Fruit fly (Drosophila melanogaster) whole organism, embryonic: Measurements from ENCODE around the gene CG17738.

ENCODE experiments used
- Atf-2 ChIP-seq: fragments of 200-800 bp; sonication (Bioruptor generic); optimal IDR thresholded peaks from 2 replicates; lab custom pipeline; 2016; ENCODE audit warnings: missing biosample characterization, missing genetic modification characterization
- Atf6 ChIP-seq: fragments of 200-800 bp; sonication (Bioruptor generic); IDR thresholded peaks from 2 replicates; pipeline ENCODE4 v1.3.6; 2022; ENCODE audit warnings: missing biosample characterization, missing genetic modification characterization
- Bgb ChIP-seq: fragments of 200-800 bp; sonication (Bioruptor generic); IDR thresholded peaks from 2 replicates; pipeline ENCODE4 v1.3.6; 2022; ENCODE audit warnings: missing biosample characterization, missing genetic modification characterization; ENCODE audit not compliant: partially characterized antibody
- CG10209 ChIP-seq: fragments of 200-800 bp; sonication (Bioruptor generic); optimal IDR thresholded peaks from 3 replicates; lab custom pipeline; 2017; ENCODE audit warnings: missing biosample characterization, mild to moderate bottlenecking, missing genetic modification characterization, missing genetic modification reagents
- CG10959 ChIP-seq: fragments of 200-800 bp; sonication (Bioruptor generic); IDR thresholded peaks from 2 replicates; pipeline ENCODE4 v1.3.6; 2022; ENCODE audit warnings: missing biosample characterization, missing genetic modification characterization
- CG11504 ChIP-seq: fragments of 200-800 bp; sonication (Bioruptor generic); optimal IDR thresholded peaks from 3 replicates; lab custom pipeline; 2019; ENCODE audit warnings: missing biosample characterization, mild to moderate bottlenecking, missing genetic modification characterization, moderate library complexity
- CG12769 ChIP-seq: fragments of 200-800 bp; sonication (Bioruptor generic); optimal IDR thresholded peaks from 2 replicates; lab custom pipeline; 2019; ENCODE audit warnings: missing biosample characterization, mild to moderate bottlenecking, missing genetic modification characterization, moderate library complexity
- CG14667 ChIP-seq: fragments of 200-800 bp; sonication (Bioruptor generic); IDR thresholded peaks from 2 replicates; pipeline ENCODE4 v1.3.6; 2022; ENCODE audit warnings: missing biosample characterization, missing genetic modification characterization
- CG15269 ChIP-seq: fragments of 200-800 bp; sonication (Bioruptor generic); optimal IDR thresholded peaks from 2 replicates; lab custom pipeline; 2018; ENCODE audit warnings: missing biosample characterization, mild to moderate bottlenecking, missing genetic modification characterization, moderate library complexity
- CG15601 ChIP-seq: fragments of 200-800 bp; sonication (Bioruptor generic); optimal IDR thresholded peaks from 3 replicates; lab custom pipeline; 2019; ENCODE audit warnings: missing biosample characterization, mild to moderate bottlenecking, missing genetic modification characterization, moderate library complexity
- CG17186 ChIP-seq: fragments of 200-800 bp; sonication (Bioruptor generic); optimal IDR thresholded peaks from 3 replicates; lab custom pipeline; 2017; ENCODE audit warnings: missing biosample characterization, missing genetic modification reagents, missing genetic modification characterization
- CG17328 ChIP-seq: fragments of 200-800 bp; sonication (Bioruptor generic); IDR thresholded peaks from 2 replicates; pipeline ENCODE4 v1.3.6; 2022; ENCODE audit warnings: missing biosample characterization, missing genetic modification characterization
- CG17829 ChIP-seq: fragments of 200-800 bp; optimal IDR thresholded peaks from 2 replicates; lab custom pipeline; 2019; ENCODE audit warnings: missing biosample characterization, mild to moderate bottlenecking, missing genetic modification characterization, moderate library complexity
- CG32532 ChIP-seq: fragments of 200-800 bp; sonication (Bioruptor generic); IDR thresholded peaks from 2 replicates; pipeline ENCODE4 v1.3.6; 2022; ENCODE audit warnings: missing biosample characterization, missing genetic modification characterization
- CG32772 ChIP-seq: fragments of 200-800 bp; sonication (Bioruptor generic); IDR thresholded peaks from 2 replicates; pipeline ENCODE4 v1.3.6; 2022; ENCODE audit warnings: missing biosample characterization, missing genetic modification characterization
- CG3838 ChIP-seq: fragments of 200-800 bp; sonication (Bioruptor generic); optimal IDR thresholded peaks from 3 replicates; lab custom pipeline; 2016; ENCODE audit warnings: missing biosample characterization, missing genetic modification characterization
- CG4328 ChIP-seq: fragments of 200-800 bp; sonication (Bioruptor generic); optimal IDR thresholded peaks from 3 replicates; lab custom pipeline; 2017; ENCODE audit warnings: missing biosample characterization, missing genetic modification reagents, missing genetic modification characterization
- CG6272 ChIP-seq: fragments of 200-800 bp; sonication (Bioruptor generic); IDR thresholded peaks from 2 replicates; pipeline ENCODE4 v1.3.6; 2022; ENCODE audit warnings: missing biosample characterization, missing genetic modification characterization
- CG6654 ChIP-seq: fragments of 200-800 bp; sonication (Bioruptor generic); optimal IDR thresholded peaks from 2 replicates; lab custom pipeline; 2017; ENCODE audit warnings: missing biosample characterization, mild to moderate bottlenecking, missing genetic modification characterization
- CG9727 ChIP-seq: fragments of 200-800 bp; sonication (Bioruptor generic); optimal IDR thresholded peaks from 3 replicates; lab custom pipeline; 2017; ENCODE audit warnings: missing biosample characterization, mild to moderate bottlenecking, missing genetic modification characterization
- CHES-1-like ChIP-seq: fragments of 200-800 bp; sonication (Bioruptor generic); optimal IDR thresholded peaks from 2 replicates; lab custom pipeline; 2016; ENCODE audit warnings: missing biosample characterization, missing genetic modification characterization
- Lhr ChIP-seq: fragments of 200-800 bp; sonication (Bioruptor generic); optimal IDR thresholded peaks from 3 replicates; lab custom pipeline; 2017; ENCODE audit warnings: mild to moderate bottlenecking, missing biosample characterization, missing genetic modification reagents, missing genetic modification characterization
- MBD-R2 ChIP-seq: fragments of 200-800 bp; sonication (Bioruptor generic); IDR thresholded peaks from 2 replicates; pipeline ENCODE4 v1.3.6; 2022; ENCODE audit warnings: missing biosample characterization, missing genetic modification characterization
- Nf-YA ChIP-seq: fragments of 200-800 bp; sonication (Bioruptor generic); IDR thresholded peaks from 2 replicates; pipeline ENCODE4 v1.3.6; 2022; ENCODE audit warnings: missing biosample characterization, missing genetic modification characterization
- Nf-YC ChIP-seq: fragments of 200-800 bp; optimal IDR thresholded peaks from 3 replicates; lab custom pipeline; 2019; ENCODE audit warnings: missing biosample characterization, mild to moderate bottlenecking, missing genetic modification characterization, moderate library complexity
- Opbp ChIP-seq: fragments of 200-800 bp; sonication (Bioruptor generic); IDR thresholded peaks from 3 replicates; pipeline ENCODE4 v1.3.6; 2022; ENCODE audit warnings: missing biosample characterization, missing genetic modification characterization; ENCODE audit not compliant: partially characterized antibody
- Vsx1 ChIP-seq: fragments of 200-800 bp; sonication (Bioruptor generic); optimal IDR thresholded peaks from 2 replicates; lab custom pipeline; 2017; ENCODE audit warnings: missing biosample characterization, mild to moderate bottlenecking, missing genetic modification characterization, missing genetic modification reagents
- amos ChIP-seq: fragments of 200-800 bp; sonication (Bioruptor generic); IDR thresholded peaks from 2 replicates; pipeline ENCODE4 v1.3.6; 2022; ENCODE audit warnings: missing biosample characterization, missing genetic modification characterization; ENCODE audit not compliant: partially characterized antibody
- bbx ChIP-seq: fragments of 200-800 bp; sonication (Bioruptor generic); IDR thresholded peaks from 2 replicates; pipeline ENCODE4 v1.3.6; 2022; ENCODE audit warnings: missing biosample characterization, missing genetic modification characterization; ENCODE audit not compliant: partially characterized antibody
- cad ChIP-seq: fragments of >200 bp; optimal IDR thresholded peaks from 2 replicates; lab custom pipeline; 2017; ENCODE audit warnings: missing biosample characterization, missing genetic modification characterization
- disco-r ChIP-seq: fragments of 200-800 bp; sonication (Bioruptor generic); optimal IDR thresholded peaks from 2 replicates; lab custom pipeline; 2016; ENCODE audit warnings: missing biosample characterization, missing genetic modification characterization
- emc ChIP-seq: fragments of 200-800 bp; sonication (Bioruptor generic); optimal IDR thresholded peaks from 2 replicates; lab custom pipeline; 2016; ENCODE audit warnings: missing biosample characterization, missing genetic modification characterization
- esg ChIP-seq: fragments of 200-800 bp; sonication (Bioruptor generic); conservative IDR thresholded peaks from 2 replicates; pipeline ENCODE4 v1.3.6; 2022; ENCODE audit warnings: missing biosample characterization, missing genetic modification characterization
- eve ChIP-seq, 2 experiments: fragments of >200 bp; optimal IDR thresholded peaks; 2 replicates each; lab custom pipeline; 2017; ENCODE audit warnings: missing biosample characterization in 2 of 2, missing genetic modification characterization in 2 of 2
- gfzf ChIP-seq: fragments of 200-800 bp; sonication (Bioruptor generic); optimal IDR thresholded peaks from 2 replicates; lab custom pipeline; 2016; ENCODE audit warnings: missing biosample characterization, mild to moderate bottlenecking, missing genetic modification characterization, moderate library complexity
- hkb ChIP-seq, 2 experiments: fragments of 200-800 bp in 1 of 2; fragments of >200 bp in 1 of 2; sonication (Bioruptor generic) in 1 of 2; IDR thresholded peaks in 1 of 2; optimal IDR thresholded peaks in 1 of 2; 2 replicates each; pipeline versions ENCODE4 v1.3.6 to Lab custom; 2017 to 2022; ENCODE audit warnings: missing biosample characterization in 1 of 2, missing genetic modification characterization in 1 of 2
- kah ChIP-seq: fragments of 200-800 bp; sonication (Bioruptor generic); optimal IDR thresholded peaks from 2 replicates; lab custom pipeline; 2018; ENCODE audit warnings: missing biosample characterization, mild to moderate bottlenecking, missing genetic modification characterization
- lab ChIP-seq: fragments of 200-800 bp; sonication (Bioruptor generic); optimal IDR thresholded peaks from 3 replicates; lab custom pipeline; 2017; ENCODE audit warnings: missing biosample characterization, missing genetic modification characterization, mild to moderate bottlenecking, moderate library complexity, missing genetic modification reagents
- lola ChIP-seq, 3 experiments: fragments of >200 bp in 2 of 3; fragments of 200-800 bp in 1 of 3; sonication (Bioruptor generic) in 1 of 3; optimal IDR thresholded peaks; 2 replicates each; lab custom pipeline; 2017 to 2019; ENCODE audit warnings: missing biosample characterization in 3 of 3, missing genetic modification characterization in 3 of 3, mild to moderate bottlenecking in 1 of 3, moderate library complexity in 1 of 3
- peb ChIP-seq: fragments of 200-800 bp; sonication (Bioruptor generic); IDR thresholded peaks from 2 replicates; pipeline ENCODE4 v1.3.6; 2022; ENCODE audit warnings: missing biosample characterization, missing genetic modification characterization
- schlank ChIP-seq: fragments of 200-800 bp; sonication (Bioruptor generic); optimal IDR thresholded peaks from 2 replicates; lab custom pipeline; 2018; ENCODE audit warnings: missing biosample characterization, mild to moderate bottlenecking, missing genetic modification characterization
- slou ChIP-seq: fragments of 200-800 bp; sonication (Bioruptor generic); optimal IDR thresholded peaks from 3 replicates; lab custom pipeline; 2016; ENCODE audit warnings: missing biosample characterization, missing genetic modification characterization
- tin ChIP-seq: fragments of 200-800 bp; sonication (Bioruptor generic); optimal IDR thresholded peaks from 3 replicates; lab custom pipeline; 2016; ENCODE audit warnings: missing biosample characterization, missing genetic modification characterization
- toy ChIP-seq: fragments of 200-800 bp; sonication (Bioruptor generic); IDR thresholded peaks from 2 replicates; pipeline ENCODE4 v1.3.6; 2022; ENCODE audit warnings: missing biosample characterization, missing genetic modification characterization
- tup ChIP-seq: fragments of 200-800 bp; sonication (Bioruptor generic); optimal IDR thresholded peaks from 2 replicates; lab custom pipeline; 2016; ENCODE audit warnings: missing biosample characterization, mild to moderate bottlenecking, missing genetic modification characterization, moderate library complexity
- usp ChIP-seq: fragments of >200 bp; optimal IDR thresholded peaks from 2 replicates; lab custom pipeline; 2017; ENCODE audit warnings: missing biosample characterization, missing genetic modification characterization
- vvl ChIP-seq: fragments of 200-800 bp; sonication (Bioruptor generic); IDR thresholded peaks from 2 replicates; pipeline ENCODE4 v1.3.6; 2022; ENCODE audit warnings: missing biosample characterization, missing genetic modification characterization

Gene CG17738

dm6 chr3R:12270590-12270989 is at the start of gene CG17738:
Gene CG17738, plus strand, starts transcription at chr3R:12270890.
- TF ChIP-seq bbx (GFP tag; lab: Robert Waterston, UW) (no peak), eve (GFP tag; optimal IDR thresholded peaks at IDR 0.05; lab: Kevin White, UChicago) (peak in 1 of 2 experiments; percentile 3), CG12769 (peak; percentile 13)

- TF ChIP-seq CG10209 (peak; percentile 85), cad (no peak), CG17186 (GFP tag; lab: Kevin White, UChicago) (no peak), CG32772 (GFP tag; lab: Robert Waterston, UW) (peak; percentile 68), Nf-YA (GFP tag; lab: Robert Waterston, UW) (peak; percentile 68), amos (no peak; the same call in 1 of the 2 replicates), tin (GFP tag; lab: Kevin White, UChicago) (peak; percentile 81), emc (GFP tag; lab: Kevin White, UChicago) (peak; percentile 73), vvl (GFP tag; lab: Robert Waterston, UW) (peak; percentile 91), esg (GFP tag; lab: Robert Waterston, UW) (peak; percentile 79), CG11504 (tag; lab: Kevin White, UChicago) (peak; percentile 87), Nf-YC (tag; lab: Kevin White, UChicago) (peak; percentile 78), Bgb (GFP tag; lab: Robert Waterston, UW) (no peak), CG6272 (GFP tag; lab: Robert Waterston, UW) (peak; percentile 80), Atf6 (GFP tag; lab: Robert Waterston, UW) (peak; percentile 89), Lhr (GFP tag; lab: Kevin White, UChicago) (no peak), Opbp (GFP tag; lab: Robert Waterston, UW) (no peak), CG6654 (peak; percentile 55), CG4328 (GFP tag; lab: Kevin White, UChicago) (peak; percentile 61), CG17328 (GFP tag; lab: Robert Waterston, UW) (peak; percentile 82), usp (GFP tag; lab: Kevin White, UChicago) (no peak), kah (GFP tag; lab: Kevin White, UChicago) (peak; percentile 63), CG9727 (GFP tag; lab: Kevin White, UChicago) (peak; percentile 79), CG32532 (GFP tag; lab: Robert Waterston, UW) (peak; percentile 95), peb (GFP tag; lab: Robert Waterston, UW) (peak; percentile 36; the same call in 1 of the 2 replicates), schlank (peak; percentile 79), CG10959 (GFP tag; lab: Robert Waterston, UW) (no peak), lola (GFP tag; optimal IDR thresholded peaks at IDR 0.05; lab: Kevin White, UChicago) (peak in 1 of 3 experiments; percentile 71), CG15601 (tag; lab: Kevin White, UChicago) (peak; percentile 78), slou (GFP tag; lab: Kevin White, UChicago) (peak; percentile 84), CHES-1-like (GFP tag; lab: Kevin White, UChicago) (peak; percentile 81), disco-r (GFP tag; lab: Kevin White, UChicago) (peak; percentile 65), CG14667 (GFP tag; lab: Robert Waterston, UW) (peak; percentile 80), CG17829 (tag; lab: Kevin White, UChicago) (peak; percentile 85), hkb (optimal IDR thresholded peaks at IDR 0.05; lab: Kevin White, UChicago) (no peak), hkb (GFP tag; IDR thresholded peaks at IDR 0.05; lab: Robert Waterston, UW) (peak; percentile 90), gfzf (GFP tag; lab: Kevin White, UChicago) (no peak), tup (peak; percentile 31), lab (GFP tag; lab: Kevin White, UChicago) (peak; percentile 93), CG15269 (tag; lab: Kevin White, UChicago) (peak; percentile 93), CG3838 (GFP tag; lab: Kevin White, UChicago) (peak; percentile 60), MBD-R2 (GFP tag; lab: Robert Waterston, UW) (peak; percentile 69; the same call in 1 of the 2 replicates), toy (peak; percentile 26; the same call in 1 of the 2 replicates), Atf-2 (GFP tag; lab: Kevin White, UChicago) (peak; percentile 60), Vsx1 (GFP tag; lab: Kevin White, UChicago) (peak; percentile 76)
Observed at dm6 chr3R:12221366-12221916, 49.2 kb upstream of the CG17738 start, which contains the start of gene CG4860. Gene CG4860, minus strand, starts transcription at chr3R:12221464.
